Worm (Caenorhabditis elegans) whole organism, L2 larva: Measurements from ENCODE around the gene srz-78.
A peak's percentile ranks its signal among the peaks of the same experiment; 100 is the strongest.

Experiments
- C34F6.9 ChIP-seq: fragments of 150-350 bp; optimal IDR thresholded peaks from 2 replicates; lab custom pipeline; 2014; ENCODE audit warnings: missing biosample characterization, missing genetic modification characterization
- F13H6.1 ChIP-seq: sonication (generic microtip); optimal IDR thresholded peaks from 2 replicates; lab custom pipeline; 2016; ENCODE audit warnings: missing genetic modification characterization, missing compliant biosample characterization
- R02D3.7 ChIP-seq: fragments of 150-350 bp; optimal IDR thresholded peaks from 2 replicates; lab custom pipeline; 2014; ENCODE audit warnings: missing biosample characterization, missing genetic modification characterization
- ZK546.5 ChIP-seq: sonication (generic microtip); optimal IDR thresholded peaks from 2 replicates; lab custom pipeline; 2017; ENCODE audit warnings: missing biosample characterization, missing genetic modification characterization
- alr-1 ChIP-seq: fragments of 150-350 bp; optimal IDR thresholded peaks from 2 replicates; lab custom pipeline; 2014; ENCODE audit warnings: missing biosample characterization, missing genetic modification characterization
- aly-2 ChIP-seq: fragments of 150-350 bp; optimal IDR thresholded peaks from 2 replicates; lab custom pipeline; 2014; ENCODE audit warnings: missing biosample characterization, missing genetic modification characterization
- ama-1 ChIP-seq: fragments of 150-350 bp; optimal IDR thresholded peaks from 2 replicates; lab custom pipeline; 2018; ENCODE audit warnings: inconsistent platforms
- ceh-16 ChIP-seq: fragments of 150-350 bp; optimal IDR thresholded peaks from 2 replicates; lab custom pipeline; 2014; ENCODE audit warnings: missing biosample characterization, missing genetic modification characterization
- ceh-82 ChIP-seq: fragments of 150-350 bp; optimal IDR thresholded peaks from 2 replicates; lab custom pipeline; 2014; ENCODE audit warnings: missing biosample characterization, missing genetic modification characterization
- crh-2 ChIP-seq: sonication (generic microtip); optimal IDR thresholded peaks from 2 replicates; lab custom pipeline; 2017; ENCODE audit warnings: missing biosample characterization, missing genetic modification characterization
- egl-27 ChIP-seq: sonication (generic microtip); optimal IDR thresholded peaks from 3 replicates; lab custom pipeline; 2017; ENCODE audit warnings: missing biosample characterization, missing genetic modification reagents, missing genetic modification characterization
- elt-3 ChIP-seq: sonication (generic microtip); optimal IDR thresholded peaks from 2 replicates; lab custom pipeline; 2017; ENCODE audit warnings: missing biosample characterization, missing genetic modification characterization
- fos-1 ChIP-seq: fragments of 150-350 bp; optimal IDR thresholded peaks from 2 replicates; lab custom pipeline; 2014; ENCODE audit warnings: missing biosample characterization, missing genetic modification characterization
- gmeb-1 ChIP-seq: fragments of 150-350 bp; optimal IDR thresholded peaks from 2 replicates; lab custom pipeline; 2014; ENCODE audit warnings: missing biosample characterization, missing genetic modification characterization
- lin-11 ChIP-seq: fragments of 150-350 bp; sonication (generic microtip); optimal IDR thresholded peaks from 2 replicates; lab custom pipeline; 2014; ENCODE audit warnings: missing biosample characterization, missing genetic modification characterization, inconsistent platforms, mixed read lengths
- lin-13 ChIP-seq: fragments of 150-350 bp; optimal IDR thresholded peaks from 2 replicates; lab custom pipeline; 2014; ENCODE audit warnings: missing biosample characterization, missing genetic modification reagents, missing genetic modification characterization
- lin-39 ChIP-seq: fragments of 150-350 bp; optimal IDR thresholded peaks from 2 replicates; lab custom pipeline; 2014; ENCODE audit warnings: missing biosample characterization, missing genetic modification reagents, missing genetic modification characterization
- lsy-2 ChIP-seq, 2 experiments: fragments of 150-350 bp in 1 of 2; sonication (generic microtip) in 1 of 2; optimal IDR thresholded peaks; 2 replicates each; lab custom pipeline; 2014 to 2017; ENCODE audit warnings: missing biosample characterization in 2 of 2, missing genetic modification characterization in 2 of 2
- mab-5 ChIP-seq: fragments of 150-350 bp; optimal IDR thresholded peaks from 2 replicates; lab custom pipeline; 2014; ENCODE audit warnings: missing biosample characterization, missing genetic modification characterization
- mbf-1 ChIP-seq: sonication (generic microtip); optimal IDR thresholded peaks from 2 replicates; lab custom pipeline; 2017; ENCODE audit warnings: missing biosample characterization, missing genetic modification characterization
- mdl-1 ChIP-seq, 2 experiments: fragments of 150-350 bp in 1 of 2; sonication (generic microtip) in 1 of 2; optimal IDR thresholded peaks; 2 replicates each; lab custom pipeline; 2017; ENCODE audit warnings: missing biosample characterization in 2 of 2, missing genetic modification characterization in 2 of 2
- nhr-11 ChIP-seq: fragments of 150-350 bp; optimal IDR thresholded peaks from 2 replicates; lab custom pipeline; 2014; ENCODE audit warnings: missing biosample characterization, missing genetic modification characterization
- nhr-12 ChIP-seq: fragments of 150-350 bp; optimal IDR thresholded peaks from 2 replicates; lab custom pipeline; 2014; ENCODE audit warnings: missing biosample characterization, missing genetic modification characterization
- nhr-129 ChIP-seq: fragments of 150-350 bp; optimal IDR thresholded peaks from 2 replicates; lab custom pipeline; 2014; ENCODE audit warnings: missing biosample characterization, missing genetic modification characterization
- nhr-21 ChIP-seq: fragments of 150-350 bp; optimal IDR thresholded peaks from 2 replicates; lab custom pipeline; 2014; ENCODE audit warnings: missing biosample characterization, missing genetic modification characterization
- nhr-23 ChIP-seq: fragments of 150-350 bp; optimal IDR thresholded peaks from 2 replicates; lab custom pipeline; 2014; ENCODE audit warnings: missing biosample characterization, missing genetic modification reagents, missing genetic modification characterization
- nhr-25 ChIP-seq: fragments of 150-350 bp; sonication (generic microtip); optimal IDR thresholded peaks from 3 replicates; lab custom pipeline; 2014; ENCODE audit warnings: missing biosample characterization, missing genetic modification characterization
- nhr-6 ChIP-seq: fragments of 150-350 bp; optimal IDR thresholded peaks from 2 replicates; lab custom pipeline; 2014; ENCODE audit warnings: missing biosample characterization, missing genetic modification characterization
- nhr-77 ChIP-seq: fragments of 150-350 bp; optimal IDR thresholded peaks from 2 replicates; lab custom pipeline; 2014; ENCODE audit warnings: missing biosample characterization, missing genetic modification characterization
- sem-4 ChIP-seq: fragments of 150-350 bp; optimal IDR thresholded peaks from 2 replicates; lab custom pipeline; 2014; ENCODE audit warnings: missing biosample characterization, missing genetic modification reagents, missing genetic modification characterization
- skn-1 ChIP-seq: sonication (generic microtip); optimal IDR thresholded peaks from 2 replicates; lab custom pipeline; 2017; ENCODE audit warnings: missing biosample characterization, missing genetic modification characterization
- sma-9 ChIP-seq, 2 experiments: fragments of 150-350 bp in 1 of 2; sonication (generic microtip) in 1 of 2; optimal IDR thresholded peaks; 2 replicates each; lab custom pipeline; 2014 to 2016; ENCODE audit warnings: missing genetic modification characterization in 2 of 2, mild to moderate bottlenecking in 1 of 2, missing biosample characterization in 1 of 2, missing compliant biosample characterization in 1 of 2, missing genetic modification reagents in 1 of 2, moderate library complexity in 1 of 2
- snpc-4 ChIP-seq: fragments of 150-350 bp; optimal IDR thresholded peaks from 2 replicates; lab custom pipeline; 2014; ENCODE audit warnings: missing biosample characterization, missing genetic modification characterization
- unc-39 ChIP-seq: fragments of 150-350 bp; optimal IDR thresholded peaks from 2 replicates; lab custom pipeline; 2014; ENCODE audit warnings: missing biosample characterization, missing genetic modification characterization
- unc-55 ChIP-seq: fragments of 150-350 bp; sonication (generic microtip); optimal IDR thresholded peaks from 3 replicates; lab custom pipeline; 2014; ENCODE audit warnings: missing biosample characterization, missing genetic modification reagents, missing genetic modification characterization
- zag-1 ChIP-seq: fragments of 150-350 bp; optimal IDR thresholded peaks from 2 replicates; lab custom pipeline; 2014; ENCODE audit warnings: missing biosample characterization, missing genetic modification characterization
- ztf-1 ChIP-seq: fragments of 200-800 bp; sonication (Bioruptor generic); conservative IDR thresholded peaks from 2 replicates; pipeline ENCODE4 v1.3.6; 2022; ENCODE audit warnings: missing genetic modification characterization, missing compliant biosample characterization
- ztf-11 ChIP-seq: sonication (generic microtip); optimal IDR thresholded peaks from 2 replicates; lab custom pipeline; 2017; ENCODE audit warnings: missing biosample characterization, missing genetic modification characterization

The srz-78 gene

ce11 chrIV:3515412-3516046 lies 24.0 kb downstream of the srz-78 start:
- TF ChIP-seq aly-2 (tag; lab: Kevin White, UChicago): no peak
- TF ChIP-seq ama-1 (lab: Kevin White, UChicago): no peak
- peak; percentile 13 for TF ChIP-seq lin-13
- no peak for TF ChIP-seq ZK546.5 (tag; lab: Kevin White, UChicago)
- TF ChIP-seq fos-1 (tag; lab: Kevin White, UChicago): peak; percentile 86
- peak; percentile 22 for TF ChIP-seq snpc-4 (tag; lab: Kevin White, UChicago)
- no peak for TF ChIP-seq mab-5
- TF ChIP-seq mdl-1 (tag; optimal IDR thresholded peaks at IDR 0.05; lab: Kevin White, UChicago): peak in 1 of 2 experiments; percentile 14
- no peak for TF ChIP-seq ceh-16 (tag; lab: Kevin White, UChicago)
- peak; percentile 78 for TF ChIP-seq C34F6.9 (tag; lab: Kevin White, UChicago)
- TF ChIP-seq F13H6.1: peak; percentile 86
- TF ChIP-seq nhr-6 (tag; lab: Kevin White, UChicago): no peak
- no peak for TF ChIP-seq nhr-77 (tag; lab: Kevin White, UChicago)
- TF ChIP-seq unc-55 (GFP tag; lab: Kevin White, UChicago): peak; percentile 83
- peak; percentile 72 for TF ChIP-seq nhr-129 (tag; lab: Kevin White, UChicago)
- TF ChIP-seq lsy-2 (tag; optimal IDR thresholded peaks at IDR 0.05; lab: Kevin White, UChicago): peak in 1 of 2 experiments; percentile 60
- peak; percentile 69 for TF ChIP-seq crh-2 (tag; lab: Kevin White, UChicago)
- peak; percentile 63 for TF ChIP-seq lin-11 (tag; lab: Kevin White, UChicago)
- TF ChIP-seq nhr-21: no peak
- TF ChIP-seq zag-1 (tag; lab: Kevin White, UChicago): peak; percentile 45

- no peak for TF ChIP-seq ztf-1 (GFP tag; lab: Robert Waterston, UW)
- TF ChIP-seq, all 48 proteins: peak for 0
These were observed 25.0 kb downstream of the srz-78 start, which contains the start of gene unc-33 for ce11 chrIV:3516586-3516985. Gene unc-33 (plus strand): TSS chrIV:3516886.

DNA sequence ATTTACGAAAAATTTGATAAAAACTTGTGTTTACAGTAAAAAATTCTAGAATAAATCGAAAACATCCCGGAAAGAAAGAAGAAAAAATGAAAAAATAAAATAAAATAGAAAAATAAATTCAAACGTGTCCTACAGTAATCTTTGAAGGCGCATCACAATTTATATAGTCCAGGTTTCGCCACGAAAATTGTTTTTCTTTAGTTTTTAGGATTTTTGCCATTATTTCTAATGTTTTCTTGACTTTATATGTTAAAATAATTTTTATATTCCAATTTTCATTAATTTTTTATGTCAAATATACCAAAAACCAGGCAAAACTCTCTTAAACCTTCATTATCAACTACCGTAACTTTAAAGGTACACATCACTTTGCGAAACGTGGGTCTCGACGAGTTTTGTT lies 26.0 kb downstream of the srz-78 start:
- TF ChIP-seq nhr-6 (tag; lab: Kevin White, UChicago) (no peak), R02D3.7 (tag; lab: Kevin White, UChicago) (no peak), mab-5 (no peak), nhr-25 (tag; lab: Kevin White, UChicago) (no peak), sma-9 (GFP tag; optimal IDR thresholded peaks at IDR 0.05; lab: Kevin White, UChicago) (no peak), sma-9 (tag; optimal IDR thresholded peaks at IDR 0.05; lab: Kevin White, UChicago) (no peak), unc-39 (no peak), ztf-1 (GFP tag; lab: Robert Waterston, UW) (no peak), elt-3 (tag; lab: Kevin White, UChicago) (no peak), zag-1 (tag; lab: Kevin White, UChicago) (no peak), lin-13 (no peak), nhr-23 (tag; lab: Kevin White, UChicago) (no peak), nhr-77 (tag; lab: Kevin White, UChicago) (no peak), mbf-1 (tag; lab: Kevin White, UChicago) (no peak), ceh-16 (tag; lab: Kevin White, UChicago) (no peak)
- TF ChIP-seq, all 48 proteins: peak for 0

DNA sequence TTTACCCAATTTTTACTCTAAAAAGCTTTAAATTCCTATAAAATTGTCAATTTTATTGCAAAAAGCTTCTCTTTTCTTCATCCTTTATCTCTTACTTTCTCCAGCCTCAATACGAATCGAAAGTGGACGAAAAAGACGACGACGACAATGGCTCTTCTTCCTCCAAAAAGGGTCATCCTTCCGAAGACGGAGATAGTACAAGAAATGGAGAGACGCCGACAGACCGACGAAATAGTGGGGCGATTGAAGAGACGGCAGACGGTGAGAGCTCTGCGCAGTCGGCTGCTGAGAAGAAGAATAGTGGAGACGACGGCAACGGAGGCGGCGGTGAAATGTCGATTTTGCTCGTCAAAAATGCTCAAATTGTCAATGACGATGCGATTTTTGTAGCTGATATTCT lies 27.8 kb downstream of the srz-78 start:
- TF ChIP-seq ceh-82 (tag; lab: Kevin White, UChicago): no peak
- peak; percentile 20 to 62 for TF ChIP-seq lsy-2 (tag; optimal IDR thresholded peaks at IDR 0.05; lab: Kevin White, UChicago)
- no peak for TF ChIP-seq ztf-11 (tag; lab: Kevin White, UChicago)
- TF ChIP-seq sem-4 (tag; lab: Kevin White, UChicago): peak; percentile 47
- TF ChIP-seq sma-9 (GFP tag; optimal IDR thresholded peaks at IDR 0.05; lab: Kevin White, UChicago): peak; percentile 8
- TF ChIP-seq sma-9 (tag; optimal IDR thresholded peaks at IDR 0.05; lab: Kevin White, UChicago): no peak
- peak; percentile 51 for TF ChIP-seq unc-55 (GFP tag; lab: Kevin White, UChicago)
- no peak for TF ChIP-seq nhr-12 (tag; lab: Kevin White, UChicago)
- TF ChIP-seq mab-5: peak; percentile 24
- no peak for TF ChIP-seq mdl-1 (tag; optimal IDR thresholded peaks at IDR 0.05; lab: Kevin White, UChicago)
- no peak for TF ChIP-seq nhr-11 (tag; lab: Kevin White, UChicago)
- no peak for TF ChIP-seq ceh-16 (tag; lab: Kevin White, UChicago)
- TF ChIP-seq ZK546.5 (tag; lab: Kevin White, UChicago): no peak
- no peak for TF ChIP-seq nhr-21
- TF ChIP-seq crh-2 (tag; lab: Kevin White, UChicago): no peak
- TF ChIP-seq F13H6.1: peak; percentile 43
- TF ChIP-seq egl-27 (tag; lab: Kevin White, UChicago): peak; percentile 35
- TF ChIP-seq fos-1 (tag; lab: Kevin White, UChicago): no peak
- peak; percentile 52 for TF ChIP-seq C34F6.9 (tag; lab: Kevin White, UChicago)
- no peak for TF ChIP-seq lin-39 (tag; lab: Kevin White, UChicago)
- TF ChIP-seq alr-1: no peak
- TF ChIP-seq snpc-4 (tag; lab: Kevin White, UChicago): peak; percentile 93
- TF ChIP-seq zag-1 (tag; lab: Kevin White, UChicago): peak; percentile 53
- TF ChIP-seq skn-1 (tag; lab: Kevin White, UChicago): no peak
- no peak for TF ChIP-seq nhr-23 (tag; lab: Kevin White, UChicago)
- TF ChIP-seq unc-39: no peak
- TF ChIP-seq gmeb-1 (tag; lab: Kevin White, UChicago): peak; percentile 29
